Worm (Caenorhabditis elegans) whole organism, L2 larva: Measurements from ENCODE around the gene qui-1.

Experiments used
- R02D3.7 ChIP-seq: fragments of 150-350 bp; optimal IDR thresholded peaks from 2 replicates; lab custom pipeline; 2014; ENCODE audit warnings: missing biosample characterization, missing genetic modification characterization
- aly-2 ChIP-seq: fragments of 150-350 bp; optimal IDR thresholded peaks from 2 replicates; lab custom pipeline; 2014; ENCODE audit warnings: missing biosample characterization, missing genetic modification characterization
- ama-1 ChIP-seq: fragments of 150-350 bp; optimal IDR thresholded peaks from 2 replicates; lab custom pipeline; 2018; ENCODE audit warnings: inconsistent platforms
- lin-11 ChIP-seq: fragments of 150-350 bp; sonication (generic microtip); optimal IDR thresholded peaks from 2 replicates; lab custom pipeline; 2014; ENCODE audit warnings: missing biosample characterization, missing genetic modification characterization, inconsistent platforms, mixed read lengths
- lin-39 ChIP-seq: fragments of 150-350 bp; optimal IDR thresholded peaks from 2 replicates; lab custom pipeline; 2014; ENCODE audit warnings: missing biosample characterization, missing genetic modification reagents, missing genetic modification characterization
- nhr-25 ChIP-seq: fragments of 150-350 bp; sonication (generic microtip); optimal IDR thresholded peaks from 3 replicates; lab custom pipeline; 2014; ENCODE audit warnings: missing biosample characterization, missing genetic modification characterization
- sma-3 ChIP-seq: sonication (generic microtip); optimal IDR thresholded peaks from 2 replicates; lab custom pipeline; 2016; ENCODE audit warnings: missing genetic modification reagents, missing genetic modification characterization, missing compliant biosample characterization
- unc-55 ChIP-seq: fragments of 150-350 bp; sonication (generic microtip); optimal IDR thresholded peaks from 3 replicates; lab custom pipeline; 2014; ENCODE audit warnings: missing biosample characterization, missing genetic modification reagents, missing genetic modification characterization
- zag-1 ChIP-seq: fragments of 150-350 bp; optimal IDR thresholded peaks from 2 replicates; lab custom pipeline; 2014; ENCODE audit warnings: missing biosample characterization, missing genetic modification characterization

DNA sequence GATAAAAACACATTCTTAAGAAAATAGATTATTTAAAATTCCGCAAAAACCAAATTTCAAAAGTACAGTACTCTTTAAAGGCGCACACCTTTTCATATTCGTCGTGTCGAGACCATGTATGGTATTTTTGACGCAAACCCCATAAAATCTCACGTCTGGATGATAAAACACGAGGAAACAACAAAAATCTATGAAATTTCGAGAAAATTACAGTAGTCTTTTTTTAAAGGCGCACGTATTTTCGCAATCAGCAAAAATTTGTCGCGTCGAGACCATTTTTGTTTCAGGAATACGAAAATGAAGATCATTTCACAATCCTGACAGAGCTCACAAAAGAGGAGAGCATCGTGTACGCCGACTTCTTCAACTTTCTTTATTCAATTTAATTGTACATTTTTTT lies 48.7 kb upstream of the qui-1 start:
- TF ChIP-seq R02D3.7 (no peak), zag-1 (no peak), lin-11 (tag; lab: Kevin White, UChicago) (no peak), aly-2 (tag; lab: Kevin White, UChicago) (no peak), nhr-25 (no peak), lin-39 (tag; lab: Kevin White, UChicago) (no peak), ama-1 (lab: Kevin White, UChicago) (no peak), sma-3 (GFP tag; lab: Kevin White, UChicago) (no peak), unc-55 (GFP tag; lab: Kevin White, UChicago) (no peak)
